Worm (Caenorhabditis elegans) whole organism, young adult: ENCODE data around the gene rsf-1.

Source experiments
- B0035.1 ChIP-seq: sonication (generic microtip); optimal IDR thresholded peaks from 2 replicates; lab custom pipeline; 2016; ENCODE audit warnings: missing genetic modification characterization, mild to moderate bottlenecking, missing compliant biosample characterization, missing genotype, missing genetic modification reagents
- B0261.1 ChIP-seq: sonication (generic microtip); optimal IDR thresholded peaks from 2 replicates; lab custom pipeline; 2016; ENCODE audit warnings: mild to moderate bottlenecking, missing genetic modification characterization, moderate library complexity, missing compliant biosample characterization
- F22D6.2 ChIP-seq: sonication (generic microtip); optimal IDR thresholded peaks from 2 replicates; lab custom pipeline; 2016; ENCODE audit warnings: mild to moderate bottlenecking, missing genetic modification characterization, missing compliant biosample characterization
- F37B4.10 ChIP-seq: fragments of 200-800 bp; sonication (Bioruptor generic); IDR thresholded peaks from 2 replicates; pipeline ENCODE4 v1.3.6; 2022; ENCODE audit warnings: missing genetic modification characterization, missing compliant biosample characterization
- F39B2.1 ChIP-seq: fragments of 200-800 bp; sonication (Bioruptor generic); IDR thresholded peaks from 2 replicates; pipeline ENCODE4 v1.3.6; 2022; ENCODE audit warnings: missing genetic modification reagents, missing genetic modification characterization, missing compliant biosample characterization
- K11D2.4 ChIP-seq: fragments of 200-800 bp; sonication (Bioruptor generic); IDR thresholded peaks from 2 replicates; pipeline ENCODE4 v1.3.6; 2022; ENCODE audit warnings: missing genetic modification reagents, missing genetic modification characterization, missing compliant biosample characterization
- K12H6.12 ChIP-seq: fragments of 200-800 bp; sonication (Bioruptor generic); optimal IDR thresholded peaks from 2 replicates; lab custom pipeline; 2018; ENCODE audit warnings: mild to moderate bottlenecking, missing genetic modification characterization, missing compliant biosample characterization
- Y53F4B.3 ChIP-seq: fragments of 200-800 bp; sonication (Bioruptor generic); IDR thresholded peaks from 2 replicates; pipeline ENCODE4 v1.3.6; 2022; ENCODE audit warnings: missing genetic modification reagents, missing genetic modification characterization, missing compliant biosample characterization
- ZK185.1 ChIP-seq: sonication (generic microtip); optimal IDR thresholded peaks from 2 replicates; lab custom pipeline; 2016; ENCODE audit warnings: mild to moderate bottlenecking, missing genetic modification characterization, missing compliant biosample characterization; ENCODE audit not compliant: poor library complexity, severe bottlenecking
- akir-1 ChIP-seq: fragments of 200-800 bp; sonication (Bioruptor generic); optimal IDR thresholded peaks from 2 replicates; lab custom pipeline; 2018; ENCODE audit warnings: mild to moderate bottlenecking, missing genetic modification characterization, moderate library complexity, missing compliant biosample characterization
- ama-1 ChIP-seq, 3 experiments: fragments of 150-350 bp in 1 of 3; sonication (generic microtip) in 2 of 3; optimal IDR thresholded peaks; 2 replicates each; lab custom pipeline; 2014 to 2018; ENCODE audit warnings: missing biosample characterization in 2 of 3, missing genetic modification characterization in 2 of 3, missing genetic modification reagents in 2 of 3
- aptf-3 ChIP-seq: fragments of 200-800 bp; sonication (Bioruptor generic); IDR thresholded peaks from 2 replicates; pipeline ENCODE4 v1.3.6; 2022; ENCODE audit warnings: missing genetic modification characterization, missing compliant biosample characterization
- atf-7 ChIP-seq: sonication (generic microtip); optimal IDR thresholded peaks from 2 replicates; lab custom pipeline; 2017; ENCODE audit warnings: mild to moderate bottlenecking, missing genetic modification characterization, missing compliant biosample characterization
- attf-5 ChIP-seq: fragments of 200-800 bp; sonication (Bioruptor generic); optimal IDR thresholded peaks from 2 replicates; lab custom pipeline; 2018; ENCODE audit warnings: mild to moderate bottlenecking, missing genetic modification characterization, missing compliant biosample characterization
- attf-6 ChIP-seq: fragments of 200-800 bp; sonication (Bioruptor generic); IDR thresholded peaks from 2 replicates; pipeline ENCODE4 v1.3.6; 2022; ENCODE audit warnings: missing genetic modification reagents, missing genetic modification characterization, missing compliant biosample characterization
- bed-2 ChIP-seq: fragments of 200-800 bp; sonication (Bioruptor generic); IDR thresholded peaks from 2 replicates; pipeline ENCODE4 v1.3.6; 2022; ENCODE audit warnings: missing genetic modification reagents, missing genetic modification characterization, missing compliant biosample characterization
- cebp-2 ChIP-seq: fragments of 200-800 bp; sonication (Bioruptor generic); IDR thresholded peaks from 2 replicates; pipeline ENCODE4 v1.3.6; 2022; ENCODE audit warnings: missing genetic modification characterization, missing compliant biosample characterization
- ceh-100 ChIP-seq: fragments of 200-800 bp; sonication (Bioruptor generic); IDR thresholded peaks from 2 replicates; pipeline ENCODE4 v1.3.6; 2022; ENCODE audit warnings: missing genetic modification reagents, missing genetic modification characterization, missing compliant biosample characterization
- ceh-27 ChIP-seq: fragments of 200-800 bp; sonication (Bioruptor generic); optimal IDR thresholded peaks from 2 replicates; lab custom pipeline; 2018; ENCODE audit warnings: mild to moderate bottlenecking, missing genetic modification characterization, moderate library complexity, missing compliant biosample characterization
- ceh-79 ChIP-seq: sonication (generic microtip); optimal IDR thresholded peaks from 2 replicates; lab custom pipeline; 2017; ENCODE audit warnings: mild to moderate bottlenecking, missing genetic modification characterization, missing compliant biosample characterization
- chd-7 ChIP-seq: sonication (generic microtip); optimal IDR thresholded peaks from 2 replicates; lab custom pipeline; 2016; ENCODE audit warnings: mild to moderate bottlenecking, missing genetic modification characterization, moderate library complexity, missing compliant biosample characterization
- dpl-1 ChIP-seq: fragments of 150-350 bp; optimal IDR thresholded peaks from 2 replicates; lab custom pipeline; 2014; ENCODE audit warnings: missing biosample characterization, missing genetic modification reagents, missing genetic modification characterization
- efl-1 ChIP-seq: fragments of 150-350 bp; optimal IDR thresholded peaks from 2 replicates; lab custom pipeline; 2014; ENCODE audit warnings: missing biosample characterization, missing genetic modification reagents, missing genetic modification characterization
- egl-44 ChIP-seq: fragments of 200-800 bp; sonication (Bioruptor generic); IDR thresholded peaks from 2 replicates; pipeline ENCODE4 v1.3.6; 2022; ENCODE audit warnings: missing genetic modification reagents, missing genetic modification characterization, missing compliant biosample characterization
- fkh-3 ChIP-seq: sonication (generic microtip); optimal IDR thresholded peaks from 2 replicates; lab custom pipeline; 2016; ENCODE audit warnings: mild to moderate bottlenecking, missing genetic modification characterization, missing compliant biosample characterization
- hmg-1.2 ChIP-seq: fragments of 200-800 bp; sonication (Bioruptor generic); IDR thresholded peaks from 2 replicates; pipeline ENCODE4 v1.3.6; 2022; ENCODE audit warnings: missing genetic modification reagents, missing genetic modification characterization, missing compliant biosample characterization
- hsf-1 ChIP-seq: fragments of 200-800 bp; sonication (Bioruptor generic); IDR thresholded peaks from 2 replicates; pipeline ENCODE4 v1.3.6; 2022; ENCODE audit warnings: missing genetic modification reagents, missing genetic modification characterization, missing compliant biosample characterization
- lag-1 ChIP-seq: fragments of 200-800 bp; sonication (Bioruptor generic); IDR thresholded peaks from 2 replicates; pipeline ENCODE4 v1.3.6; 2022; ENCODE audit warnings: missing genetic modification reagents, missing genetic modification characterization, missing compliant biosample characterization
- lin-40 ChIP-seq: sonication (generic microtip); optimal IDR thresholded peaks from 2 replicates; lab custom pipeline; 2016; ENCODE audit warnings: missing genetic modification characterization, mild to moderate bottlenecking, missing compliant biosample characterization, missing genotype, missing genetic modification reagents
- lir-1 ChIP-seq: fragments of 200-800 bp; sonication (Bioruptor generic); conservative IDR thresholded peaks from 2 replicates; pipeline ENCODE4 v1.3.6; 2022; ENCODE audit warnings: missing genetic modification reagents, missing genetic modification characterization, missing compliant biosample characterization
- mel-28 ChIP-seq: sonication (generic microtip); optimal IDR thresholded peaks from 2 replicates; lab custom pipeline; 2016; ENCODE audit warnings: borderline replicate concordance, mild to moderate bottlenecking, missing genetic modification characterization, missing compliant biosample characterization
- mes-4 ChIP-seq: sonication (generic microtip); optimal IDR thresholded peaks from 2 replicates; lab custom pipeline; 2016; ENCODE audit warnings: missing genotype, missing genetic modification characterization, missing compliant biosample characterization
- nfya-2 ChIP-seq: fragments of 200-800 bp; sonication (Bioruptor generic); IDR thresholded peaks from 2 replicates; pipeline ENCODE4 v1.3.6; 2022; ENCODE audit warnings: missing genetic modification reagents, missing genetic modification characterization, missing compliant biosample characterization
- nfyb-1 ChIP-seq: fragments of 200-800 bp; sonication (Bioruptor generic); IDR thresholded peaks from 2 replicates; pipeline ENCODE4 v1.3.6; 2022; ENCODE audit warnings: missing genetic modification reagents, missing genetic modification characterization, missing compliant biosample characterization
- nhr-179 ChIP-seq: sonication (generic microtip); optimal IDR thresholded peaks from 2 replicates; lab custom pipeline; 2016; ENCODE audit warnings: mild to moderate bottlenecking, missing genetic modification characterization, missing compliant biosample characterization
- nhr-80 ChIP-seq: sonication (generic microtip); optimal IDR thresholded peaks from 2 replicates; lab custom pipeline; 2016; ENCODE audit warnings: missing genetic modification characterization, missing compliant biosample characterization
- pbrm-1 ChIP-seq: fragments of 200-800 bp; sonication (Bioruptor generic); IDR thresholded peaks from 2 replicates; pipeline ENCODE4 v1.3.6; 2022; ENCODE audit warnings: missing genetic modification reagents, missing genetic modification characterization, missing compliant biosample characterization
- repo-1 ChIP-seq: sonication (generic microtip); optimal IDR thresholded peaks from 2 replicates; lab custom pipeline; 2017; ENCODE audit warnings: mild to moderate bottlenecking, missing genetic modification characterization, missing compliant biosample characterization
- sdz-38 ChIP-seq: sonication (generic microtip); optimal IDR thresholded peaks from 2 replicates; lab custom pipeline; 2016; ENCODE audit warnings: missing genotype, missing genetic modification characterization, missing compliant biosample characterization
- sea-2 ChIP-seq: fragments of 200-800 bp; sonication (Bioruptor generic); IDR thresholded peaks from 2 replicates; pipeline ENCODE4 v1.3.6; 2022; ENCODE audit warnings: missing genetic modification characterization, missing compliant biosample characterization
- snpc-1.3 ChIP-seq: sonication (generic microtip); optimal IDR thresholded peaks from 2 replicates; lab custom pipeline; 2017; ENCODE audit warnings: missing genetic modification characterization, mild to moderate bottlenecking, missing compliant biosample characterization, antibody characterized with exemption, moderate library complexity, missing genotype, missing genetic modification reagents; ENCODE audit not compliant: insufficient read depth
- snpc-4 ChIP-seq, 5 experiments: fragments of 150-350 bp in 1 of 5; sonication (generic microtip) in 4 of 5; optimal IDR thresholded peaks; 2 replicates each; lab custom pipeline; 2014 to 2018; ENCODE audit warnings: missing genetic modification characterization in 5 of 5, missing biosample characterization in 3 of 5, antibody characterized with exemption in 2 of 5, mild to moderate bottlenecking in 2 of 5, missing compliant biosample characterization in 2 of 5, missing genotype in 2 of 5, moderate library complexity in 2 of 5, missing genetic modification reagents in 1 of 5
- sptf-2 ChIP-seq: fragments of 200-800 bp; sonication (Bioruptor generic); optimal IDR thresholded peaks from 2 replicates; lab custom pipeline; 2018; ENCODE audit warnings: mild to moderate bottlenecking, missing genetic modification characterization, missing compliant biosample characterization
- tlf-1 ChIP-seq: fragments of 200-800 bp; sonication (Bioruptor generic); optimal IDR thresholded peaks from 2 replicates; lab custom pipeline; 2018; ENCODE audit warnings: mild to moderate bottlenecking, missing genetic modification characterization, missing compliant biosample characterization
- xnd-1 ChIP-seq: sonication (generic microtip); optimal IDR thresholded peaks from 2 replicates; lab custom pipeline; 2016; ENCODE audit warnings: missing genotype, missing genetic modification reagents, missing genetic modification characterization, missing compliant biosample characterization
- ztf-18 ChIP-seq: sonication (generic microtip); optimal IDR thresholded peaks from 2 replicates; lab custom pipeline; 2016; ENCODE audit warnings: missing genotype, mild to moderate bottlenecking, missing genetic modification characterization, missing compliant biosample characterization
- ztf-22 ChIP-seq: fragments of 200-800 bp; sonication (Bioruptor generic); optimal IDR thresholded peaks from 2 replicates; lab custom pipeline; 2018; ENCODE audit warnings: mild to moderate bottlenecking, missing genetic modification characterization, moderate library complexity, missing compliant biosample characterization
- ztf-28 ChIP-seq: fragments of 200-800 bp; sonication (Bioruptor generic); IDR thresholded peaks from 2 replicates; pipeline ENCODE4 v1.3.6; 2022; ENCODE audit warnings: missing genetic modification reagents, missing genetic modification characterization, missing compliant biosample characterization
- ztf-3 ChIP-seq: fragments of 200-800 bp; sonication (Bioruptor generic); optimal IDR thresholded peaks from 2 replicates; lab custom pipeline; 2018; ENCODE audit warnings: mild to moderate bottlenecking, missing genetic modification characterization, missing compliant biosample characterization

Gene rsf-1

ce11 chrII:11293433-11293832 lies 12.8 kb upstream of the rsf-1 start, which contains the start of gene C47G2.4 (continued):
- peak; percentile 61 for TF ChIP-seq ZK185.1 (tag; lab: Kevin White, UChicago)
- TF ChIP-seq sdz-38 (tag; lab: Kevin White, UChicago) = no peak
- TF ChIP-seq atf-7 (tag; lab: Kevin White, UChicago) = no peak
- TF ChIP-seq bed-2 (GFP tag; lab: Robert Waterston, UW) = no peak
- TF ChIP-seq F39B2.1 (GFP tag; lab: Robert Waterston, UW) = no peak
- peak; percentile 47 for TF ChIP-seq dpl-1 (GFP tag; lab: Kevin White, UChicago)
- TF ChIP-seq nfya-2 (GFP tag; lab: Robert Waterston, UW) = no peak
- TF ChIP-seq ama-1 (optimal IDR thresholded peaks at IDR 0.05; lab: Kevin White, UChicago) = no peak
- no peak for TF ChIP-seq ama-1 (GFP tag; optimal IDR thresholded peaks at IDR 0.05; lab: Kevin White, UChicago)
- TF ChIP-seq lin-40 (tag; lab: Kevin White, UChicago) = no peak
- TF ChIP-seq fkh-3 = no peak
- TF ChIP-seq ztf-3 (GFP tag; lab: Kevin White, UChicago) = no peak
- no peak for TF ChIP-seq sea-2 (GFP tag; lab: Robert Waterston, UW)
- TF ChIP-seq sptf-2 (GFP tag; lab: Kevin White, UChicago) = no peak
- TF ChIP-seq efl-1 (GFP tag; lab: Kevin White, UChicago) = peak; percentile 63
- TF ChIP-seq ceh-79 (tag; lab: Kevin White, UChicago) = no peak
- 0 out of 2 replicates have a peak, but pooled peaks have one; percentile 38 for TF ChIP-seq pbrm-1 (GFP tag; lab: Robert Waterston, UW)
- TF ChIP-seq F37B4.10 = no peak
- TF ChIP-seq snpc-1.3 = no peak
- TF ChIP-seq repo-1 (tag; lab: Kevin White, UChicago) = no peak
- TF ChIP-seq tlf-1 (GFP tag; lab: Kevin White, UChicago) = no peak
- no peak for TF ChIP-seq lag-1 (GFP tag; lab: Robert Waterston, UW)
- TF ChIP-seq xnd-1 (tag; lab: Kevin White, UChicago) = peak; percentile 63
- TF ChIP-seq chd-7 = no peak
- no peak for TF ChIP-seq F22D6.2 (tag; lab: Kevin White, UChicago)
- no peak for TF ChIP-seq K11D2.4 (GFP tag; lab: Robert Waterston, UW)
- no peak for TF ChIP-seq mel-28 (tag; lab: Kevin White, UChicago)
- no peak for TF ChIP-seq B0261.1 (tag; lab: Kevin White, UChicago)
- peak; percentile 53 for TF ChIP-seq ztf-18 (tag; lab: Kevin White, UChicago)
- TF ChIP-seq snpc-4 (GFP tag; optimal IDR thresholded peaks at IDR 0.05; lab: Kevin White, UChicago) = no peak
- TF ChIP-seq snpc-4 (tag; optimal IDR thresholded peaks at IDR 0.05; lab: Kevin White, UChicago) = peak in 3 of 4 experiments; percentile 16 to 49 (median 40)
- TF ChIP-seq ztf-22 = no peak
- no peak for TF ChIP-seq akir-1 (GFP tag; lab: Kevin White, UChicago)
- peak; percentile 60 for TF ChIP-seq hmg-1.2 (GFP tag; lab: Robert Waterston, UW)
- no peak for TF ChIP-seq Y53F4B.3
- TF ChIP-seq attf-5 (GFP tag; lab: Kevin White, UChicago) = peak; percentile 85
- TF ChIP-seq aptf-3 = no peak
- no peak for TF ChIP-seq mes-4
- 0 out of 2 replicates have a peak, but pooled peaks have one; percentile 15 for TF ChIP-seq lir-1 (GFP tag; lab: Robert Waterston, UW)
- TF ChIP-seq nhr-80 (tag; lab: Kevin White, UChicago) = peak; percentile 7
- no peak for TF ChIP-seq nhr-179 (tag; lab: Kevin White, UChicago)
- no peak for TF ChIP-seq K12H6.12 (tag; lab: Kevin White, UChicago)
- TF ChIP-seq attf-6 (GFP tag; lab: Robert Waterston, UW) = no peak
- TF ChIP-seq nfyb-1 (GFP tag; lab: Robert Waterston, UW) = peak; percentile 65; the same call in 1 of the 2 replicates
- TF ChIP-seq ceh-27 (GFP tag; lab: Kevin White, UChicago) = peak; percentile 38
- no peak for TF ChIP-seq hsf-1 (GFP tag; lab: Robert Waterston, UW)
- TF ChIP-seq egl-44 (GFP tag; lab: Robert Waterston, UW) = no peak
- TF ChIP-seq ceh-100 = peak; percentile 80
- no peak for TF ChIP-seq B0035.1 (tag; lab: Kevin White, UChicago)
- no peak for TF ChIP-seq cebp-2 (GFP tag; lab: Robert Waterston, UW)
- TF ChIP-seq ztf-28 (GFP tag; lab: Robert Waterston, UW) = 0 out of 2 replicates have a peak, but pooled peaks have one; percentile 11
